Fruit fly (Drosophila melanogaster): Measurements from ENCODE around the gene tna.
A peak's percentile ranks its signal among the peaks of the same experiment; 100 is the strongest.

Gene tna

DNA sequence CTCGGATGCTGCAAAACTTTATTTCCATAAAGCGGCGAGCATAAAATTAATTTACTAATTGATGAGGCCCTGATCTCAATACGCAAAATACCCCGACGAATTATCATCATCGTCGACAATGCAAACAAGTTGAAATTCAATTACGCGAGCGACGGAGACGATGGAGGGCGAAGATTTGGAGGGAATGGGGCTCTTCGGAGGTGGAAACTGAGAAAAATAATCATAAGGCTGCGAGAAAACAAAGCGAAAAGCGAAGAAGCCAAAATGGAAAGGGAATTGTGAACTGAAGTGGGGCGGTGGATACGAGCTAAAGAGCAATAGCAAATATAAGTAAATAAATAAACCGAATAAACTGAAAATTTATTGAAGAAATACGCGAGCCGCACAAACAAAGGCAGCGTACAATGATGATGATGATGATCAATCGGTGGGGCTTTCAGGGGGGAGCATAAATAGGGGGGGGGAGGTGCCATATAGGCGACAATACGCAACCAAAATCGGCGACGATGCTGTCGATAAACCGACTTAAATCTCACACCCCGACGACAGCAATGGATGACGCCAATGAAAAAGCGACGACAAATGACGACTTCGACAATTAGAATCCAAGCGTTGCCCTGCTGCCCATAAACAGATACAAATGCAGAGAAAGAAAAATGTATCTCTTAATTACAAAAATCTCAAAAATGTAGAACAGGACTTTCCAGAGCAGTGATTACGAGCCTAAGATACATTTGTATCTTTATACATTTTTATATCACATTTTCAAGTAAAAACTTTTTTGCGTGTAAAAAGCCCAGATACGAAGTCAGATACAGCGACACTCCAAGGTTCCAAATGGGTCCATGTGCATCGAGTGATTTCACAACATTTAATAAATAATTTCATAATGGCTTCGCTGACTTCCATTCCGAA lies 2.8 kb downstream of the tna start (continued):
- no peak for TF ChIP-seq CG4328 (GFP tag; optimal IDR thresholded peaks at IDR 0.05)
- TF ChIP-seq D (optimal IDR thresholded peaks at IDR 0.05): no peak
- peak; percentile 30 for TF ChIP-seq D (GFP tag; optimal IDR thresholded peaks at IDR 0.05)
- TF ChIP-seq sna (GFP tag; IDR thresholded peaks at IDR 0.05; ENCODE audit: partially characterized antibody): no peak
- peak; percentile 54 for TF ChIP-seq CG5245 (GFP tag; optimal IDR thresholded peaks at IDR 0.05)
- TF ChIP-seq CG10267 (tag; optimal IDR thresholded peaks at IDR 0.05): peak; percentile 35
- TF ChIP-seq dpn (GFP tag; optimal IDR thresholded peaks at IDR 0.05): peak; percentile 60 to 67
- TF ChIP-seq dimm (GFP tag; IDR thresholded peaks at IDR 0.05): peak; percentile 45; the same call in 1 of the 2 replicates
- TF ChIP-seq CG18011 (GFP tag; optimal IDR thresholded peaks at IDR 0.05): peak; percentile 38
- peak; percentile 61 for TF ChIP-seq Hsf (GFP tag; optimal IDR thresholded peaks at IDR 0.05)
- TF ChIP-seq CkIIα-i1 (GFP tag; IDR thresholded peaks at IDR 0.05): no peak
- TF ChIP-seq CG12155 (GFP tag; optimal IDR thresholded peaks at IDR 0.05): peak; percentile 10
- peak; percentile 73 for TF ChIP-seq CG30403 (GFP tag; optimal IDR thresholded peaks at IDR 0.05)
- TF ChIP-seq Atf6 (GFP tag; IDR thresholded peaks at IDR 0.05): peak; percentile 74
- 0 out of 2 replicates have a peak, but pooled peaks have one; percentile 54 for TF ChIP-seq CG5953 (GFP tag; IDR thresholded peaks at IDR 0.05)
- peak; percentile 65; the same call in 1 of the 3 replicates for TF ChIP-seq zfh1 (GFP tag; IDR thresholded peaks at IDR 0.05)
- TF ChIP-seq Dad (GFP tag; optimal IDR thresholded peaks at IDR 0.05): peak; percentile 25
- peak; percentile 53; the same call in 1 of the 3 replicates for TF ChIP-seq sr (GFP tag; IDR thresholded peaks at IDR 0.05)
- TF ChIP-seq CG10321 (GFP tag; IDR thresholded peaks at IDR 0.05): peak; percentile 50; the same call in 1 of the 2 replicates
- TF ChIP-seq CG14710 (tag; optimal IDR thresholded peaks at IDR 0.05): peak; percentile 25
- TF ChIP-seq CG10462 (GFP tag; optimal IDR thresholded peaks at IDR 0.05): no peak
- TF ChIP-seq CG6254 (GFP tag; optimal IDR thresholded peaks at IDR 0.05): no peak
- TF ChIP-seq CG6765 (GFP tag; optimal IDR thresholded peaks at IDR 0.05): no peak
- TF ChIP-seq CG8281 (tag; optimal IDR thresholded peaks at IDR 0.05): no peak
- no peak for TF ChIP-seq unc-4 (GFP tag; IDR thresholded peaks at IDR 0.05; ENCODE audit: partially characterized antibody)
- peak; percentile 34; the same call in 1 of the 2 replicates for TF ChIP-seq CG43689 (GFP tag; IDR thresholded peaks at IDR 0.05)
- peak; percentile 79 for TF ChIP-seq CG10366 (GFP tag; IDR thresholded peaks at IDR 0.05)
- TF ChIP-seq pzg (GFP tag; optimal IDR thresholded peaks at IDR 0.05): no peak
- peak; percentile 51; the same call in 2 of the 3 replicates for TF ChIP-seq CG34422 (GFP tag; IDR thresholded peaks at IDR 0.05)
- peak; percentile 10 for TF ChIP-seq CHES-1-like (GFP tag; optimal IDR thresholded peaks at IDR 0.05)
- peak; percentile 78 for TF ChIP-seq row (GFP tag; IDR thresholded peaks at IDR 0.05)
- TF ChIP-seq CG11247 (GFP tag; IDR thresholded peaks at IDR 0.05): peak; percentile 16; the same call in 1 of the 2 replicates
- TF ChIP-seq crc (GFP tag; optimal IDR thresholded peaks at IDR 0.05): peak; percentile 31
- TF ChIP-seq CG12744 (GFP tag; optimal IDR thresholded peaks at IDR 0.05): no peak
- no peak for TF ChIP-seq jigr1 (GFP tag; IDR thresholded peaks at IDR 0.05)
- no peak for TF ChIP-seq rib (GFP tag; IDR thresholded peaks at IDR 0.05)
- TF ChIP-seq CG42726 (GFP tag; IDR thresholded peaks at IDR 0.05; ENCODE audit: partially characterized antibody): no peak
- peak; percentile 72 for TF ChIP-seq ttk (GFP tag; IDR thresholded peaks at IDR 0.05)
- no peak for TF ChIP-seq aop (GFP tag; IDR thresholded peaks at IDR 0.05)
- no peak for TF ChIP-seq Lpt (GFP tag; optimal IDR thresholded peaks at IDR 0.05)
- peak; percentile 63 for TF ChIP-seq Ada2b (GFP tag; IDR thresholded peaks at IDR 0.05)
- TF ChIP-seq Optix (GFP tag; IDR thresholded peaks at IDR 0.05): peak; percentile 57; the same call in 2 of the 3 replicates
- TF ChIP-seq org-1 (GFP tag; optimal IDR thresholded peaks at IDR 0.05): peak; percentile 36
- TF ChIP-seq Tbp (GFP tag; optimal IDR thresholded peaks at IDR 0.05): no peak
- peak; percentile 8 for TF ChIP-seq en (GFP tag; optimal IDR thresholded peaks at IDR 0.05)
- TF ChIP-seq NfI (GFP tag; optimal IDR thresholded peaks at IDR 0.05): peak; percentile 65
- TF ChIP-seq CG12071 (GFP tag; optimal IDR thresholded peaks at IDR 0.05): peak; percentile 45
- TF ChIP-seq NFAT (GFP tag; IDR thresholded peaks at IDR 0.05): no peak; the same call in 1 of the 2 replicates
- TF ChIP-seq Max (GFP tag; optimal IDR thresholded peaks at IDR 0.05): peak; percentile 19

Data from whole organism, embryonic.